Fruit fly (Drosophila melanogaster): ENCODE measurements around the gene RasGAP1.

RasGAP1 gene

dm6 chr3L:9856430-9857218 lies 1.5 kb upstream of the RasGAP1 start (continued):
- no peak for TF ChIP-seq CG34224 (GFP tag; IDR thresholded peaks at IDR 0.05; ENCODE audit: partially characterized antibody)
- TF ChIP-seq CHES-1-like (GFP tag; optimal IDR thresholded peaks at IDR 0.05): no peak
- TF ChIP-seq fd64A (GFP tag; optimal IDR thresholded peaks at IDR 0.05): peak; percentile 30
- no peak for TF ChIP-seq gfzf (GFP tag; optimal IDR thresholded peaks at IDR 0.05)
- TF ChIP-seq CG18262 (tag; optimal IDR thresholded peaks at IDR 0.05): peak; percentile 92
- peak; percentile 55 for TF ChIP-seq Dek (tag; optimal IDR thresholded peaks at IDR 0.05)
- peak; percentile 61; the same call in 2 of the 3 replicates for TF ChIP-seq otp (GFP tag; IDR thresholded peaks at IDR 0.05)
- TF ChIP-seq CG18619 (GFP tag; optimal IDR thresholded peaks at IDR 0.05): peak; percentile 55
- peak; percentile 52; the same call in 1 of the 2 replicates for TF ChIP-seq CG9932 (GFP tag; IDR thresholded peaks at IDR 0.05)
- no peak for TF ChIP-seq pan (optimal IDR thresholded peaks at IDR 0.05)
- peak in 1 of 2 experiments; percentile 87 for TF ChIP-seq pan (GFP tag; optimal IDR thresholded peaks at IDR 0.05 in 1 of 2, IDR thresholded peaks at IDR 0.05 in 1 of 2)
- TF ChIP-seq mirr (GFP tag; optimal IDR thresholded peaks at IDR 0.05): no peak
- TF ChIP-seq lov (optimal IDR thresholded peaks at IDR 0.05): no peak
- TF ChIP-seq lov (GFP tag; IDR thresholded peaks at IDR 0.05): peak; percentile 77; the same call in 1 of the 3 replicates
- TF ChIP-seq CG17568 (GFP tag; optimal IDR thresholded peaks at IDR 0.05): peak; percentile 57
- peak; percentile 55 for TF ChIP-seq CG6854 (GFP tag; optimal IDR thresholded peaks at IDR 0.05)
- no peak for TF ChIP-seq Fer2 (tag; optimal IDR thresholded peaks at IDR 0.05)
- TF ChIP-seq fd3F (GFP tag; optimal IDR thresholded peaks at IDR 0.05): peak; percentile 46
- TF ChIP-seq ap (GFP tag; IDR thresholded peaks at IDR 0.05): peak; percentile 76
- TF ChIP-seq CG3281 (GFP tag; optimal IDR thresholded peaks at IDR 0.05): no peak
- 0 out of 2 replicates have a peak, but pooled peaks have one; percentile 9 for TF ChIP-seq MBD-R2 (GFP tag; IDR thresholded peaks at IDR 0.05)
- TF ChIP-seq CG11696 (GFP tag; IDR thresholded peaks at IDR 0.05): peak; percentile 54
- TF ChIP-seq dpn (GFP tag; optimal IDR thresholded peaks at IDR 0.05): peak in 1 of 2 experiments; percentile 61
- TF ChIP-seq CG8944 (GFP tag; optimal IDR thresholded peaks at IDR 0.05): no peak
- TF ChIP-seq lilli (GFP tag; optimal IDR thresholded peaks at IDR 0.05): peak; percentile 44
- no peak for TF ChIP-seq CG15479 (GFP tag; optimal IDR thresholded peaks at IDR 0.05)
- TF ChIP-seq rib (GFP tag; IDR thresholded peaks at IDR 0.05): peak; percentile 43; the same call in 1 of the 2 replicates
- TF ChIP-seq pho (GFP tag; optimal IDR thresholded peaks at IDR 0.05): no peak
- peak; percentile 85 for TF ChIP-seq CG32772 (GFP tag; IDR thresholded peaks at IDR 0.05)
- no peak for TF ChIP-seq Sry-δ (GFP tag; optimal IDR thresholded peaks at IDR 0.05)
- 0 out of 3 replicates have a peak, but pooled peaks have one; percentile 37 for TF ChIP-seq jigr1 (GFP tag; IDR thresholded peaks at IDR 0.05)
- no peak for TF ChIP-seq pros (GFP tag; optimal IDR thresholded peaks at IDR 0.05)
- peak; percentile 90 for TF ChIP-seq CG2678 (tag; optimal IDR thresholded peaks at IDR 0.05)
- TF ChIP-seq Ravus (GFP tag; IDR thresholded peaks at IDR 0.05): no peak; the same call in none of the 2 replicates
- no peak for TF ChIP-seq zfh2 (GFP tag; optimal IDR thresholded peaks at IDR 0.05)
- TF ChIP-seq Dip2 (GFP tag; IDR thresholded peaks at IDR 0.05): no peak
- TF ChIP-seq en (GFP tag; optimal IDR thresholded peaks at IDR 0.05): no peak
- peak; percentile 62 for TF ChIP-seq CG10959 (GFP tag; IDR thresholded peaks at IDR 0.05)
- no peak for TF ChIP-seq CG7963 (GFP tag; IDR thresholded peaks at IDR 0.05; ENCODE audit: partially characterized antibody)
- TF ChIP-seq Gug (GFP tag; IDR thresholded peaks at IDR 0.05): peak; percentile 23; the same call in 1 of the 4 replicates
- peak; percentile 59 for TF ChIP-seq odd (GFP tag; optimal IDR thresholded peaks at IDR 0.05)
- TF ChIP-seq CG4707 (GFP tag; optimal IDR thresholded peaks at IDR 0.05): peak; percentile 74
- no peak for TF ChIP-seq Adf1 (GFP tag; IDR thresholded peaks at IDR 0.05)
- TF ChIP-seq CG12071 (GFP tag; optimal IDR thresholded peaks at IDR 0.05): no peak
- TF ChIP-seq Six4 (GFP tag; optimal IDR thresholded peaks at IDR 0.05): peak; percentile 74
- TF ChIP-seq Dfd (GFP tag; optimal IDR thresholded peaks at IDR 0.05): no peak
- TF ChIP-seq Vsx1 (GFP tag; optimal IDR thresholded peaks at IDR 0.05): peak; percentile 62
- TF ChIP-seq CG31441 (GFP tag; IDR thresholded peaks at IDR 0.05): peak; percentile 84
- peak; percentile 14 for TF ChIP-seq kah (GFP tag; optimal IDR thresholded peaks at IDR 0.05)
- peak; percentile 66 for TF ChIP-seq onecut (GFP tag; IDR thresholded peaks at IDR 0.05)

Data from whole organism, embryonic.